1 worm cellular context compared by ENCODE assay signal in genomic region chrX:15040552-15041080, ce11.
TF ChIP-seq lines count a peak whose summit lies in the region.

Gene C18B12.4, minus strand, starts transcription at chrX:15040602.

TF ChIP-seq in whole organism, L4 larva, 104 proteins besides CTCF, POLR2A, EP300 and RAD21 (continued from another document):
- peak; percentile 83 for TF ChIP-seq tra-1 (GFP tag; IDR thresholded peaks at IDR 0.05; lab: Robert Waterston, UW)
- TF ChIP-seq spr-1 (tag; optimal IDR thresholded peaks at IDR 0.05; lab: Kevin White, UChicago), result peak; percentile 27
- TF ChIP-seq sdz-12 (GFP tag; optimal IDR thresholded peaks at IDR 0.05; lab: Kevin White, UChicago), result no peak
- no peak for TF ChIP-seq lin-15B (tag; optimal IDR thresholded peaks at IDR 0.05; lab: Kevin White, UChicago)
- peak; percentile 62 for TF ChIP-seq nhr-6 (tag; optimal IDR thresholded peaks at IDR 0.05; lab: Kevin White, UChicago)
- peak; percentile 94 for TF ChIP-seq nhr-77 (tag; optimal IDR thresholded peaks at IDR 0.05; lab: Kevin White, UChicago)
- peak; percentile 54 for TF ChIP-seq pqm-1 (tag; optimal IDR thresholded peaks at IDR 0.05; lab: Kevin White, UChicago)
- no peak for TF ChIP-seq D1046.2 (GFP tag; IDR thresholded peaks at IDR 0.05; lab: Robert Waterston, UW)
- TF ChIP-seq nhr-11 (tag; optimal IDR thresholded peaks at IDR 0.05; lab: Kevin White, UChicago), result peak; percentile 95
- no peak for TF ChIP-seq ces-1 (GFP tag; optimal IDR thresholded peaks at IDR 0.05; lab: Kevin White, UChicago)
- peak; percentile 90 for TF ChIP-seq dmd-6 (GFP tag; IDR thresholded peaks at IDR 0.05; lab: Robert Waterston, UW)
- peak; percentile 59 for TF ChIP-seq fkh-10 (GFP tag; optimal IDR thresholded peaks at IDR 0.05; lab: Kevin White, UChicago)
- TF ChIP-seq mxl-2 (GFP tag; conservative IDR thresholded peaks at IDR 0.05; lab: Robert Waterston, UW), result no peak
- no peak for TF ChIP-seq lin-39 (tag; optimal IDR thresholded peaks at IDR 0.05; lab: Kevin White, UChicago)
- no peak for TF ChIP-seq jun-1 (tag; optimal IDR thresholded peaks at IDR 0.05; lab: Kevin White, UChicago)
- TF ChIP-seq ama-1 (optimal IDR thresholded peaks at IDR 0.05; lab: Kevin White, UChicago), result peak; percentile 78
- peak; percentile 75 for TF ChIP-seq T20F7.1 (GFP tag; optimal IDR thresholded peaks at IDR 0.05; lab: Kevin White, UChicago)
- peak; percentile 99 for TF ChIP-seq aha-1 (tag; lab: Kevin White, UChicago)
- no peak for TF ChIP-seq ceh-44 (GFP tag; IDR thresholded peaks at IDR 0.05; lab: Robert Waterston, UW)
- TF ChIP-seq set-16 (GFP tag; IDR thresholded peaks at IDR 0.05; lab: Robert Waterston, UW), result peak; percentile 88
- no peak for TF ChIP-seq snpc-1.2 (GFP tag; IDR thresholded peaks at IDR 0.05; lab: Robert Waterston, UW)
- TF ChIP-seq unc-39 (tag; optimal IDR thresholded peaks at IDR 0.05; lab: Kevin White, UChicago), result no peak
- peak; percentile 72 for TF ChIP-seq mes-2 (tag; optimal IDR thresholded peaks at IDR 0.05; lab: Kevin White, UChicago; ENCODE audit: poor library complexity, severe bottlenecking)
- peak; percentile 94 for TF ChIP-seq hmg-1.1 (GFP tag; IDR thresholded peaks at IDR 0.05; lab: Robert Waterston, UW)
- TF ChIP-seq skn-1 (tag; optimal IDR thresholded peaks at IDR 0.05; lab: Kevin White, UChicago), result no peak
- TF ChIP-seq pha-4 (GFP tag; IDR thresholded peaks at IDR 0.05; lab: Robert Waterston, UW), result peak; percentile 40
- peak; percentile 3 for TF ChIP-seq pha-4 (tag; optimal IDR thresholded peaks at IDR 0.05; lab: Kevin White, UChicago)
- TF ChIP-seq daf-12 (tag; optimal IDR thresholded peaks at IDR 0.05; lab: Kevin White, UChicago), result no peak
- TF ChIP-seq nhr-42 (GFP tag; IDR thresholded peaks at IDR 0.05; lab: Robert Waterston, UW), result peak; percentile 90
- TF ChIP-seq Y48G9A.11 (GFP tag; IDR thresholded peaks at IDR 0.05; lab: Robert Waterston, UW), result no peak
- TF ChIP-seq ceh-32 (tag; optimal IDR thresholded peaks at IDR 0.05; lab: Kevin White, UChicago; ENCODE audit: poor library complexity), result no peak
- peak; percentile 84 for TF ChIP-seq rbr-2 (tag; optimal IDR thresholded peaks at IDR 0.05; lab: Kevin White, UChicago)
- peak; percentile 84 for TF ChIP-seq ceh-20 (GFP tag; IDR thresholded peaks at IDR 0.05; lab: Robert Waterston, UW)
- no peak for TF ChIP-seq nhr-10 (tag; optimal IDR thresholded peaks at IDR 0.05; lab: Kevin White, UChicago)
- TF ChIP-seq lir-3 (tag; optimal IDR thresholded peaks at IDR 0.05; lab: Kevin White, UChicago), result no peak
- peak; percentile 76 for TF ChIP-seq nhr-48 (tag; optimal IDR thresholded peaks at IDR 0.05; lab: Kevin White, UChicago)
- no peak for TF ChIP-seq F49E8.2 (tag; optimal IDR thresholded peaks at IDR 0.05; lab: Kevin White, UChicago; ENCODE audit: borderline replicate concordance)
- no peak for TF ChIP-seq dmd-8 (GFP tag; IDR thresholded peaks at IDR 0.05; lab: Robert Waterston, UW)
- no peak for TF ChIP-seq ceh-82 (tag; optimal IDR thresholded peaks at IDR 0.05; lab: Kevin White, UChicago)
- no peak for TF ChIP-seq Y105C5A.15 (GFP tag; IDR thresholded peaks at IDR 0.05; lab: Robert Waterston, UW)
- no peak for TF ChIP-seq zip-2 (tag; optimal IDR thresholded peaks at IDR 0.05; lab: Kevin White, UChicago)
- TF ChIP-seq egl-27 (tag; optimal IDR thresholded peaks at IDR 0.05; lab: Kevin White, UChicago), result no peak
- no peak for TF ChIP-seq unc-130 (GFP tag; optimal IDR thresholded peaks at IDR 0.05; lab: Kevin White, UChicago)
- no peak for TF ChIP-seq nhr-237 (tag; optimal IDR thresholded peaks at IDR 0.05; lab: Kevin White, UChicago)
- no peak for TF ChIP-seq zip-11 (GFP tag; IDR thresholded peaks at IDR 0.05; lab: Robert Waterston, UW)
